ENCODE assay signal across 1 fruit fly cellular context in the genomic region with DNA sequence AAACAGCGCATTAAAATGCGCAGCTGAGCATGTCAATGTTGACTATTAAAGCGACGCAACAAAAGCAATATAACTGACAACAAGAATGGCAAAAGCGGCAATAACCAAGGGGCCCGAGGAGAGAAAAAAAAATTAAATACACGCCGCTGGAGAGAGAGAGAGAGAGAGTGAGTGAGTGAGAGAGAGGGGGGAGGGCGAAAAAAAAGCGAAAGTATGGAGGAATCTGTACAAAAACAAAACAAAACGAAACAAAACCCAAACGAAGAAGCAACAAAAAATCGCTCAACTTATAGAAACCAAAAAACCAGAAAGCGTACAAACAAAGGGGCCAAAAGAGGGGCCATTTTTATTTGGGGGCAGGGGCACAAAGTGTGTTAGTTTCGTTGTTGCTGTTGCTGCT.
TF ChIP-seq lines count a peak whose summit lies in the region.

No protein-coding gene starts in this region.

TF ChIP-seq in whole organism, embryonic, 481 proteins besides CTCF, POLR2A, EP300 and RAD21 (continued from another document):
- peak; percentile 27 for TF ChIP-seq sd (tag; optimal IDR thresholded peaks at IDR 0.05; lab: Kevin White, UChicago)
